Fruit fly (Drosophila melanogaster) whole organism, prepupa: Measurements from ENCODE around the gene CG10809.

Experiments used
- Blimp-1 ChIP-seq: fragments of 200-800 bp; sonication (Bioruptor generic); optimal IDR thresholded peaks from 3 replicates; lab custom pipeline; 2017; ENCODE audit warnings: missing biosample characterization, missing genetic modification characterization, mild to moderate bottlenecking, moderate library complexity, missing genetic modification reagents
- CG11762 ChIP-seq: fragments of 200-800 bp; sonication (Bioruptor generic); optimal IDR thresholded peaks from 3 replicates; lab custom pipeline; 2016; ENCODE audit warnings: missing biosample characterization, missing genetic modification characterization; ENCODE audit not compliant: insufficient read depth
- CG6792 ChIP-seq: fragments of 200-800 bp; sonication (Bioruptor generic); optimal IDR thresholded peaks from 3 replicates; lab custom pipeline; 2016; ENCODE audit warnings: missing biosample characterization, missing genetic modification characterization
- Gug ChIP-seq: fragments of 200-800 bp; sonication (Bioruptor generic); IDR thresholded peaks from 2 replicates; pipeline ENCODE4 v1.3.6; 2022; ENCODE audit warnings: missing biosample characterization, missing genetic modification characterization
- Hr39 ChIP-seq: fragments of 200-800 bp; sonication (Bioruptor generic); optimal IDR thresholded peaks from 2 replicates; lab custom pipeline; 2016; ENCODE audit warnings: missing biosample characterization, missing genetic modification characterization
- OdsH ChIP-seq: fragments of 200-800 bp; sonication (Bioruptor generic); optimal IDR thresholded peaks from 3 replicates; lab custom pipeline; 2016; ENCODE audit warnings: missing biosample characterization, missing genetic modification characterization
- dac ChIP-seq: fragments of 200-800 bp; sonication (Bioruptor generic); optimal IDR thresholded peaks from 2 replicates; lab custom pipeline; 2017; ENCODE audit warnings: missing biosample characterization, mild to moderate bottlenecking, missing genetic modification characterization
- fkh ChIP-seq: fragments of 200-800 bp; sonication (Bioruptor generic); optimal IDR thresholded peaks from 3 replicates; lab custom pipeline; 2017; ENCODE audit warnings: missing biosample characterization, mild to moderate bottlenecking, missing genetic modification characterization, moderate library complexity

DNA sequence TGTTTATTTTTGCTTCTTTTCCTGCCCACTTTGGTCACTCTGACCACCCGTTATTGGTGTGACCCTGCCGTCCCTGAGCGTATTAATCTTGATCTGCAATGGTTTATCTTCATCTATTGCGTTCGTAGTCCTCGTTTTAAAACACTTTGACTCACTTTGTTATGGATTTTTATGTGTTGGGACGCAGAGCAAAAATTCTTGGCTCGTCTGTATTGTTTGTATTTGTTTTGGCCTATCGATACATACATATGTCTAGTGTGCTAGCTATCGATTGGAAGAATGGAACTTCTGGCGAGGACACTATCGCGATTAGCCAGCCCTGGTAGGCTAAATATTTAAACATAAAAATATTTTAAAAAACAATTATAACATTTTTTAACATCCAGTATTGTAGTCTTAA, at the start of gene CG10809:
- TF ChIP-seq fkh (GFP tag; lab: Kevin White, UChicago) (peak; percentile 99), CG11762 (GFP tag; lab: Kevin White, UChicago) (no peak), CG6792 (GFP tag; lab: Kevin White, UChicago) (no peak), Gug (no peak), Blimp-1 (GFP tag; lab: Kevin White, UChicago) (no peak), dac (GFP tag; lab: Kevin White, UChicago) (no peak), OdsH (GFP tag; lab: Kevin White, UChicago) (no peak), Hr39 (GFP tag; lab: Kevin White, UChicago) (no peak)
